Worm (Caenorhabditis elegans) whole organism, young adult: ENCODE measurements around the gene Y61A9LA.7.
"Not testable (repeated sequence)": the region's sequence is repeated elsewhere in the genome, so short reads cannot be mapped to it uniquely, and the experiment has no call there.

Experiments used
- F22D6.2 ChIP-seq: sonication (generic microtip); optimal IDR thresholded peaks from 2 replicates; lab custom pipeline; 2016; ENCODE audit warnings: mild to moderate bottlenecking, missing genetic modification characterization, missing compliant biosample characterization
- F49E8.2 ChIP-seq: sonication (generic microtip); optimal IDR thresholded peaks from 3 replicates; lab custom pipeline; 2017; ENCODE audit warnings: missing genetic modification characterization, mild to moderate bottlenecking, missing compliant biosample characterization, antibody characterized with exemption, moderate library complexity; ENCODE audit not compliant: insufficient read depth
- F55B11.4 ChIP-seq: sonication (generic microtip); optimal IDR thresholded peaks from 2 replicates; lab custom pipeline; 2016; ENCODE audit warnings: missing compliant biosample characterization, missing genetic modification characterization, borderline replicate concordance; ENCODE audit not compliant: insufficient read depth
- K12H6.12 ChIP-seq: fragments of 200-800 bp; sonication (Bioruptor generic); optimal IDR thresholded peaks from 2 replicates; lab custom pipeline; 2018; ENCODE audit warnings: mild to moderate bottlenecking, missing genetic modification characterization, missing compliant biosample characterization
- ZK185.1 ChIP-seq: sonication (generic microtip); optimal IDR thresholded peaks from 2 replicates; lab custom pipeline; 2016; ENCODE audit warnings: mild to moderate bottlenecking, missing genetic modification characterization, missing compliant biosample characterization; ENCODE audit not compliant: poor library complexity, severe bottlenecking
- akir-1 ChIP-seq: fragments of 200-800 bp; sonication (Bioruptor generic); optimal IDR thresholded peaks from 2 replicates; lab custom pipeline; 2018; ENCODE audit warnings: mild to moderate bottlenecking, missing genetic modification characterization, moderate library complexity, missing compliant biosample characterization
- attf-5 ChIP-seq: fragments of 200-800 bp; sonication (Bioruptor generic); optimal IDR thresholded peaks from 2 replicates; lab custom pipeline; 2018; ENCODE audit warnings: mild to moderate bottlenecking, missing genetic modification characterization, missing compliant biosample characterization
- bed-1 ChIP-seq: fragments of 200-800 bp; sonication (Bioruptor generic); IDR thresholded peaks from 2 replicates; pipeline ENCODE4 v1.3.6; 2022; ENCODE audit warnings: missing genetic modification reagents, missing genetic modification characterization, missing compliant biosample characterization
- bed-2 ChIP-seq: fragments of 200-800 bp; sonication (Bioruptor generic); IDR thresholded peaks from 2 replicates; pipeline ENCODE4 v1.3.6; 2022; ENCODE audit warnings: missing genetic modification reagents, missing genetic modification characterization, missing compliant biosample characterization
- ccch-3 ChIP-seq: fragments of 200-800 bp; sonication (Bioruptor generic); optimal IDR thresholded peaks from 2 replicates; lab custom pipeline; 2018; ENCODE audit warnings: mild to moderate bottlenecking, missing genetic modification characterization, missing compliant biosample characterization
- ceh-27 ChIP-seq: fragments of 200-800 bp; sonication (Bioruptor generic); optimal IDR thresholded peaks from 2 replicates; lab custom pipeline; 2018; ENCODE audit warnings: mild to moderate bottlenecking, missing genetic modification characterization, moderate library complexity, missing compliant biosample characterization
- chd-7 ChIP-seq: sonication (generic microtip); optimal IDR thresholded peaks from 2 replicates; lab custom pipeline; 2016; ENCODE audit warnings: mild to moderate bottlenecking, missing genetic modification characterization, moderate library complexity, missing compliant biosample characterization
- die-1 ChIP-seq: sonication (generic microtip); optimal IDR thresholded peaks from 2 replicates; lab custom pipeline; 2016; ENCODE audit warnings: missing genotype, mild to moderate bottlenecking, missing genetic modification characterization, missing compliant biosample characterization
- egl-44 ChIP-seq: fragments of 200-800 bp; sonication (Bioruptor generic); IDR thresholded peaks from 2 replicates; pipeline ENCODE4 v1.3.6; 2022; ENCODE audit warnings: missing genetic modification reagents, missing genetic modification characterization, missing compliant biosample characterization
- ekl-4 ChIP-seq: fragments of 200-800 bp; sonication (Bioruptor generic); IDR thresholded peaks from 2 replicates; pipeline ENCODE4 v1.3.6; 2022; ENCODE audit warnings: missing genetic modification reagents, missing genetic modification characterization, missing compliant biosample characterization
- ets-4 ChIP-seq: fragments of 200-800 bp; sonication (Bioruptor generic); optimal IDR thresholded peaks from 2 replicates; lab custom pipeline; 2018; ENCODE audit warnings: mild to moderate bottlenecking, missing genetic modification characterization, missing compliant biosample characterization
- fkh-3 ChIP-seq: sonication (generic microtip); optimal IDR thresholded peaks from 2 replicates; lab custom pipeline; 2016; ENCODE audit warnings: mild to moderate bottlenecking, missing genetic modification characterization, missing compliant biosample characterization
- him-1 ChIP-seq: sonication (generic microtip); optimal IDR thresholded peaks from 2 replicates; lab custom pipeline; 2016; ENCODE audit warnings: missing genotype, missing genetic modification reagents, missing genetic modification characterization, missing compliant biosample characterization
- hmg-1.2 ChIP-seq: fragments of 200-800 bp; sonication (Bioruptor generic); IDR thresholded peaks from 2 replicates; pipeline ENCODE4 v1.3.6; 2022; ENCODE audit warnings: missing genetic modification reagents, missing genetic modification characterization, missing compliant biosample characterization
- hmg-20 ChIP-seq: fragments of 200-800 bp; sonication (Bioruptor generic); IDR thresholded peaks from 2 replicates; pipeline ENCODE4 v1.3.6; 2022; ENCODE audit warnings: missing genetic modification reagents, missing genetic modification characterization, missing compliant biosample characterization
- hrde-1 ChIP-seq: sonication (generic microtip); optimal IDR thresholded peaks from 2 replicates; lab custom pipeline; 2016; ENCODE audit warnings: missing genetic modification characterization, mild to moderate bottlenecking, missing compliant biosample characterization, moderate library complexity, missing genotype, missing genetic modification reagents, borderline replicate concordance
- lin-26 ChIP-seq: fragments of 200-800 bp; sonication (Bioruptor generic); IDR thresholded peaks from 2 replicates; pipeline ENCODE4 v1.3.6; 2022; ENCODE audit warnings: missing genetic modification reagents, missing genetic modification characterization, missing compliant biosample characterization
- mes-4 ChIP-seq: sonication (generic microtip); optimal IDR thresholded peaks from 2 replicates; lab custom pipeline; 2016; ENCODE audit warnings: missing genotype, missing genetic modification characterization, missing compliant biosample characterization
- mxl-1 ChIP-seq: sonication (generic microtip); optimal IDR thresholded peaks from 2 replicates; lab custom pipeline; 2016; ENCODE audit warnings: missing genetic modification characterization, missing compliant biosample characterization
- nfya-1 ChIP-seq: sonication (generic microtip); optimal IDR thresholded peaks from 2 replicates; lab custom pipeline; 2017; ENCODE audit warnings: antibody characterized with exemption, missing compliant biosample characterization, missing genetic modification characterization, borderline replicate concordance; ENCODE audit not compliant: insufficient read depth
- nfya-2 ChIP-seq: fragments of 200-800 bp; sonication (Bioruptor generic); IDR thresholded peaks from 2 replicates; pipeline ENCODE4 v1.3.6; 2022; ENCODE audit warnings: missing genetic modification reagents, missing genetic modification characterization, missing compliant biosample characterization
- nfyb-1 ChIP-seq: fragments of 200-800 bp; sonication (Bioruptor generic); IDR thresholded peaks from 2 replicates; pipeline ENCODE4 v1.3.6; 2022; ENCODE audit warnings: missing genetic modification reagents, missing genetic modification characterization, missing compliant biosample characterization
- nhr-179 ChIP-seq: sonication (generic microtip); optimal IDR thresholded peaks from 2 replicates; lab custom pipeline; 2016; ENCODE audit warnings: mild to moderate bottlenecking, missing genetic modification characterization, missing compliant biosample characterization
- nhr-90 ChIP-seq: sonication (generic microtip); optimal IDR thresholded peaks from 2 replicates; lab custom pipeline; 2016; ENCODE audit warnings: missing genotype, mild to moderate bottlenecking, missing genetic modification characterization, missing compliant biosample characterization
- rpc-1 ChIP-seq, 2 experiments: fragments of 150-350 bp in 1 of 2; sonication (generic microtip) in 1 of 2; optimal IDR thresholded peaks; 2 replicates each; lab custom pipeline; 2014 to 2018; ENCODE audit warnings: missing biosample characterization in 1 of 2, missing genetic modification characterization in 1 of 2, missing genetic modification reagents in 1 of 2, missing genotype in 1 of 2
- sdz-38 ChIP-seq: sonication (generic microtip); optimal IDR thresholded peaks from 2 replicates; lab custom pipeline; 2016; ENCODE audit warnings: missing genotype, missing genetic modification characterization, missing compliant biosample characterization
- snpc-3.4 ChIP-seq: sonication (generic microtip); optimal IDR thresholded peaks from 2 replicates; lab custom pipeline; 2017; ENCODE audit warnings: missing genetic modification characterization, mild to moderate bottlenecking, missing compliant biosample characterization, antibody characterized with exemption, moderate library complexity, missing genotype, missing genetic modification reagents
- tbp1 ChIP-seq: fragments of 200-800 bp; sonication (Bioruptor generic); optimal IDR thresholded peaks from 2 replicates; lab custom pipeline; 2018; ENCODE audit warnings: mild to moderate bottlenecking, missing genetic modification characterization, missing compliant biosample characterization
- ztf-18 ChIP-seq: sonication (generic microtip); optimal IDR thresholded peaks from 2 replicates; lab custom pipeline; 2016; ENCODE audit warnings: missing genotype, mild to moderate bottlenecking, missing genetic modification characterization, missing compliant biosample characterization
- ztf-28 ChIP-seq: fragments of 200-800 bp; sonication (Bioruptor generic); IDR thresholded peaks from 2 replicates; pipeline ENCODE4 v1.3.6; 2022; ENCODE audit warnings: missing genetic modification reagents, missing genetic modification characterization, missing compliant biosample characterization
- ztf-6 ChIP-seq: fragments of 200-800 bp; sonication (Bioruptor generic); IDR thresholded peaks from 2 replicates; pipeline ENCODE4 v1.3.6; 2022; ENCODE audit warnings: missing genetic modification reagents, missing genetic modification characterization, missing compliant biosample characterization

Y61A9LA.7 gene

ce11 chrV:4573824-4574223, 14.2 kb upstream of the Y61A9LA.7 start, which contains the start of gene hpo-39:
hpo-39 (minus strand) TSS chrV:4573924.
- TF ChIP-seq chd-7 (tag; lab: Kevin White, UChicago); lin-26 (GFP tag; lab: Robert Waterston, UW); attf-5 (GFP tag; lab: Kevin White, UChicago): not testable (repeated sequence)
- TF ChIP-seq, all 124 proteins: peak for 0; not testable (repeated sequence) for 124

- TF ChIP-seq nhr-179 = no peak
- TF ChIP-seq nfyb-1 (GFP tag; lab: Robert Waterston, UW) = peak; percentile 72
- TF ChIP-seq ZK185.1 (tag; lab: Kevin White, UChicago) = no peak
- TF ChIP-seq K12H6.12 (tag; lab: Kevin White, UChicago) = no peak
- no peak for TF ChIP-seq mes-4 (tag; lab: Kevin White, UChicago)
- no peak for TF ChIP-seq die-1 (tag; lab: Kevin White, UChicago)
These were observed 12.4 kb upstream of the Y61A9LA.7 start for ce11 chrV:4571997-4572396.

ce11 chrV:4570833-4571232, 11.2 kb upstream of the Y61A9LA.7 start, which contains the start of gene Y61A9LA.3:
Y61A9LA.3 (plus strand) TSS chrV:4571133.
- TF ChIP-seq egl-44 (GFP tag; lab: Robert Waterston, UW) (no peak), nfya-1 (tag; lab: Kevin White, UChicago) (no peak), rpc-1 (optimal IDR thresholded peaks at IDR 0.05; lab: Kevin White, UChicago) (no peak), rpc-1 (tag; optimal IDR thresholded peaks at IDR 0.05; lab: Kevin White, UChicago) (no peak), ztf-28 (no peak), mxl-1 (tag; lab: Kevin White, UChicago) (no peak), F55B11.4 (tag; lab: Kevin White, UChicago) (no peak), nhr-179 (no peak), ceh-27 (GFP tag; lab: Kevin White, UChicago) (no peak), bed-1 (GFP tag; lab: Robert Waterston, UW) (no peak), attf-5 (GFP tag; lab: Kevin White, UChicago) (no peak), ekl-4 (GFP tag; lab: Robert Waterston, UW) (no peak), nfya-2 (GFP tag; lab: Robert Waterston, UW) (no peak), bed-2 (GFP tag; lab: Robert Waterston, UW) (no peak), F49E8.2 (no peak), nhr-90 (tag; lab: Kevin White, UChicago) (no peak), ztf-18 (no peak), him-1 (tag; lab: Kevin White, UChicago) (no peak)
- TF ChIP-seq, all 124 proteins: peak for 0

ce11 chrV:4569999-4570627, 10.5 kb upstream of the Y61A9LA.7 start, which contains the start of gene sut-2:
sut-2 (minus strand) TSS chrV:4570049.
- TF ChIP-seq hrde-1 (tag; lab: Kevin White, UChicago) (no peak), F22D6.2 (tag; lab: Kevin White, UChicago) (no peak), akir-1 (GFP tag; lab: Kevin White, UChicago) (no peak), ccch-3 (GFP tag; lab: Kevin White, UChicago) (no peak), tbp1 (no peak), hmg-20 (GFP tag; lab: Robert Waterston, UW) (no peak), sdz-38 (tag; lab: Kevin White, UChicago) (no peak), snpc-3.4 (tag; lab: Kevin White, UChicago) (no peak), fkh-3 (tag; lab: Kevin White, UChicago) (no peak), hmg-1.2 (GFP tag; lab: Robert Waterston, UW) (no peak), ets-4 (no peak), K12H6.12 (tag; lab: Kevin White, UChicago) (no peak), ztf-6 (no peak)
